Fruit fly (Drosophila melanogaster): Measurements from ENCODE around the gene CG42699.

The CG42699 gene

dm6 chrX:5754837-5755828 lies 9.2 kb upstream of the CG42699 start, which contains the start of the genes lin-52 and CG15771:
TSS of gene lin-52 (minus strand) at chrX:5754958.
TSS of gene CG15771 (plus strand) at chrX:5755574.
- peak; percentile 94 for TF ChIP-seq CG4318 (GFP tag; optimal IDR thresholded peaks at IDR 0.05)
- TF ChIP-seq CG11762 (GFP tag; optimal IDR thresholded peaks at IDR 0.05; ENCODE audit: insufficient read depth): peak; percentile 95
- TF ChIP-seq Gug (GFP tag; IDR thresholded peaks at IDR 0.05): peak; percentile 95
- TF ChIP-seq spab (GFP tag; optimal IDR thresholded peaks at IDR 0.05): peak; percentile 93
- peak; percentile 92 for TF ChIP-seq dsx (GFP tag; optimal IDR thresholded peaks at IDR 0.05; ENCODE audit: poor library complexity, severe bottlenecking)
- peak; percentile 94 for TF ChIP-seq CG8632 (GFP tag; optimal IDR thresholded peaks at IDR 0.05)
- TF ChIP-seq Hr39 (GFP tag; optimal IDR thresholded peaks at IDR 0.05): peak; percentile 88
- peak; percentile 93 for TF ChIP-seq CG11294 (GFP tag; IDR thresholded peaks at IDR 0.05)
- TF ChIP-seq net (GFP tag; optimal IDR thresholded peaks at IDR 0.05): peak; percentile 95
- TF ChIP-seq CG7368 (GFP tag; optimal IDR thresholded peaks at IDR 0.05): peak; percentile 91
- peak; percentile 95 for TF ChIP-seq CG10631 (GFP tag; optimal IDR thresholded peaks at IDR 0.05)
- peak; percentile 16 for TF ChIP-seq Hr38 (GFP tag; optimal IDR thresholded peaks at IDR 0.05)
- TF ChIP-seq achi (GFP tag; optimal IDR thresholded peaks at IDR 0.05): peak; percentile 95
- peak; percentile 96 for TF ChIP-seq CG6276 (GFP tag; optimal IDR thresholded peaks at IDR 0.05)
- TF ChIP-seq Sox14 (GFP tag; optimal IDR thresholded peaks at IDR 0.05): peak; percentile 91
- TF ChIP-seq CG8319 (GFP tag; optimal IDR thresholded peaks at IDR 0.05): peak; percentile 88
- TF ChIP-seq eg (GFP tag; IDR thresholded peaks at IDR 0.05): peak; percentile 95
- TF ChIP-seq Sox102F (GFP tag; optimal IDR thresholded peaks at IDR 0.05): peak; percentile 94
- peak; percentile 98 for TF ChIP-seq CG6808 (GFP tag; optimal IDR thresholded peaks at IDR 0.05)
- TF ChIP-seq vri (GFP tag; optimal IDR thresholded peaks at IDR 0.05): peak; percentile 91
- TF ChIP-seq OdsH (GFP tag; optimal IDR thresholded peaks at IDR 0.05): peak; percentile 96
- peak; percentile 95 for TF ChIP-seq Sox15 (GFP tag; optimal IDR thresholded peaks at IDR 0.05)
- peak; percentile 98 for TF ChIP-seq CG15336 (GFP tag; IDR thresholded peaks at IDR 0.05)
- peak; percentile 97 for TF ChIP-seq svp (GFP tag)
- TF ChIP-seq Ets21C (GFP tag; optimal IDR thresholded peaks at IDR 0.05): peak; percentile 86
- TF ChIP-seq topi (GFP tag; optimal IDR thresholded peaks at IDR 0.05): peak; percentile 93
- TF ChIP-seq CG6854 (GFP tag; optimal IDR thresholded peaks at IDR 0.05): peak; percentile 96
- TF ChIP-seq Ets96B (tag; optimal IDR thresholded peaks at IDR 0.05): peak; percentile 93
- TF ChIP-seq esn (GFP tag; optimal IDR thresholded peaks at IDR 0.05): peak; percentile 96
- TF ChIP-seq ss (GFP tag; optimal IDR thresholded peaks at IDR 0.05): peak; percentile 96 to 97
- peak; percentile 96 for TF ChIP-seq acj6 (GFP tag; optimal IDR thresholded peaks at IDR 0.05)
- TF ChIP-seq Eip93F (GFP tag; optimal IDR thresholded peaks at IDR 0.05): peak; percentile 94
- peak; percentile 94 for TF ChIP-seq Eip75B (GFP tag; optimal IDR thresholded peaks at IDR 0.05)
- TF ChIP-seq fkh (GFP tag; optimal IDR thresholded peaks at IDR 0.05): peak; percentile 98
- TF ChIP-seq Eip78C (GFP tag): peak; percentile 98
- peak; percentile 89 for TF ChIP-seq fd85E (GFP tag; optimal IDR thresholded peaks at IDR 0.05)
- TF ChIP-seq CG32006 (GFP tag; optimal IDR thresholded peaks at IDR 0.05): peak; percentile 97
- TF ChIP-seq CG10669 (GFP tag; optimal IDR thresholded peaks at IDR 0.05): peak; percentile 95
- peak; percentile 95 for TF ChIP-seq CG9139 (GFP tag; optimal IDR thresholded peaks at IDR 0.05)
- TF ChIP-seq dac (GFP tag; optimal IDR thresholded peaks at IDR 0.05): peak; percentile 96
- TF ChIP-seq CG6792 (GFP tag; optimal IDR thresholded peaks at IDR 0.05): peak; percentile 96
- TF ChIP-seq fd59A (GFP tag; optimal IDR thresholded peaks at IDR 0.05): peak; percentile 94
- TF ChIP-seq CG34406 (GFP tag; optimal IDR thresholded peaks at IDR 0.05): peak; percentile 94
- peak; percentile 92 for TF ChIP-seq cyc (GFP tag; optimal IDR thresholded peaks at IDR 0.05)
- TF ChIP-seq CG16779 (tag; optimal IDR thresholded peaks at IDR 0.05): peak; percentile 93
- TF ChIP-seq pdm3 (GFP tag; optimal IDR thresholded peaks at IDR 0.05): peak; percentile 96
- peak; percentile 92 for TF ChIP-seq Blimp-1 (GFP tag; optimal IDR thresholded peaks at IDR 0.05)
- TF ChIP-seq lz (GFP tag; optimal IDR thresholded peaks at IDR 0.05): peak; percentile 95
- peak; percentile 93 for TF ChIP-seq Smox (GFP tag; optimal IDR thresholded peaks at IDR 0.05)
